Fruit fly (Drosophila melanogaster) Kc167 (cell line): ENCODE data around the gene SpdS.

Experiments used
- h ChIP-seq: fragments of >200 bp; optimal IDR thresholded peaks from 3 replicates; lab custom pipeline; 2018; ENCODE audit warnings: missing external identifiers
- insv ChIP-seq: fragments of >200 bp; optimal IDR thresholded peaks from 3 replicates; lab custom pipeline; 2018; ENCODE audit warnings: missing external identifiers
- psq ChIP-seq: fragments of >200 bp; optimal IDR thresholded peaks from 2 replicates; lab custom pipeline; 2017; ENCODE audit warnings: missing external identifiers
- ttk ChIP-seq: sonication (Bioruptor generic); optimal IDR thresholded peaks from 2 replicates; lab custom pipeline; 2017; ENCODE audit warnings: missing external identifiers

- TF ChIP-seq insv (lab: Kevin White, UChicago): no peak
- TF ChIP-seq h (lab: Kevin White, UChicago): no peak
- no peak for TF ChIP-seq psq (lab: Kevin White, UChicago)
- no peak for TF ChIP-seq ttk (lab: Kevin White, UChicago)
Observed at dm6 chr3R:9591769-9592388, 39.6 kb upstream of the SpdS start.
